Worm (Caenorhabditis elegans) whole organism, midembryonic: ENCODE results near the gene Y62E10A.3.

Experiments
- T22C8.4 ChIP-seq: fragments of 200-800 bp; sonication (Bioruptor generic); IDR thresholded peaks from 2 replicates; pipeline ENCODE4 v1.3.6; 2022; ENCODE audit warnings: missing genetic modification characterization, missing compliant biosample characterization
- cog-1 ChIP-seq: sonication (generic microtip); optimal IDR thresholded peaks from 2 replicates; lab custom pipeline; 2016; ENCODE audit warnings: missing genetic modification characterization, missing compliant biosample characterization
- flt-1 ChIP-seq: fragments of 200-800 bp; sonication (Bioruptor generic); IDR thresholded peaks from 2 replicates; pipeline ENCODE4 v1.3.6; 2022; ENCODE audit warnings: missing genetic modification characterization, missing compliant biosample characterization
- ref-1 ChIP-seq: fragments of 200-800 bp; sonication (Bioruptor generic); conservative IDR thresholded peaks from 2 replicates; pipeline ENCODE4 v1.3.6; 2022; ENCODE audit warnings: missing genetic modification reagents, missing genetic modification characterization, missing compliant biosample characterization
- tab-1 ChIP-seq: fragments of 200-800 bp; sonication (Bioruptor generic); IDR thresholded peaks from 2 replicates; pipeline ENCODE4 v1.3.6; 2022; ENCODE audit warnings: missing genetic modification characterization, missing compliant biosample characterization
- ztf-23 ChIP-seq: fragments of 200-800 bp; sonication (Bioruptor generic); IDR thresholded peaks from 2 replicates; pipeline ENCODE4 v1.3.6; 2022; ENCODE audit warnings: missing genetic modification reagents, missing genetic modification characterization, missing compliant biosample characterization

ce11 chrIV:13356005-13356404, 4.0 kb downstream of the Y62E10A.3 start:
- no peak for TF ChIP-seq flt-1 (GFP tag; lab: Robert Waterston, UW)
- no peak for TF ChIP-seq tab-1 (GFP tag; lab: Robert Waterston, UW)
- no peak for TF ChIP-seq T22C8.4 (GFP tag; lab: Robert Waterston, UW)
- no peak for TF ChIP-seq cog-1 (tag; lab: Kevin White, UChicago)
- TF ChIP-seq ref-1 (GFP tag; lab: Robert Waterston, UW), result no peak
- TF ChIP-seq ztf-23, result no peak
